Worm (Caenorhabditis elegans): Measurements from ENCODE around the gene C06A12.3.

DNA sequence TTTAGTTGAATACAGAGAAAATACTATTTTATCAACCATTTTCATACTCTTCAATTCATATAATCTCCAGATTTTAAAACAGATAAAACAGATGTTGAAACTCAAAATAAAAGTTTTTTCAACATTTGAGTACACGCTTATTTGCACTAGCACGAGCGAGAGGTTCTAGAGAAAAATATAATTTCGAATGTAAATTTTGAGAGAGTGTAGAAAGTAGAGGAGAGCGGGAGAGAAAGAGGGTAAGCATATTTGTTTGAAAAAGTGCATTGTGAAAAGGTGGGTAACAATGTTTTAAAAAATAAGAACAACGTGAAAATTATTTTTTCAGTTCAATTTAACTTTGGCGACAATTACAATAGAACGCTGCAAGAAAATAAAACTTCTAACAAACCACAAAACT lies 40.3 kb downstream of the C06A12.3 start:
- no peak for TF ChIP-seq mdl-1 (tag; optimal IDR thresholded peaks at IDR 0.05)
- TF ChIP-seq snpc-4 (tag; optimal IDR thresholded peaks at IDR 0.05), result no peak
- no peak for TF ChIP-seq ztf-11 (tag; optimal IDR thresholded peaks at IDR 0.05)
- no peak for TF ChIP-seq elt-1 (tag; optimal IDR thresholded peaks at IDR 0.05)
- TF ChIP-seq egl-27 (tag; optimal IDR thresholded peaks at IDR 0.05), result no peak
- TF ChIP-seq nhr-11 (tag; optimal IDR thresholded peaks at IDR 0.05), result no peak
- no peak for TF ChIP-seq lin-11 (tag; optimal IDR thresholded peaks at IDR 0.05)
- no peak for TF ChIP-seq lin-13 (GFP tag; optimal IDR thresholded peaks at IDR 0.05)
- TF ChIP-seq lsy-2 (tag; optimal IDR thresholded peaks at IDR 0.05), result no peak
- no peak for TF ChIP-seq mab-5 (tag; optimal IDR thresholded peaks at IDR 0.05)
- TF ChIP-seq R02D3.7 (tag; optimal IDR thresholded peaks at IDR 0.05), result no peak
- no peak for TF ChIP-seq F13H6.1 (tag; optimal IDR thresholded peaks at IDR 0.05)
- no peak for TF ChIP-seq nhr-25 (tag; optimal IDR thresholded peaks at IDR 0.05)
